Worm (Caenorhabditis elegans) whole organism, L4 larva: ENCODE measurements around the gene C50F4.4.

Source experiments
- F26F4.8 ChIP-seq: fragments of 200-800 bp; sonication (Bioruptor generic); conservative IDR thresholded peaks from 2 replicates; pipeline ENCODE4 v1.3.6; 2022; ENCODE audit warnings: missing genetic modification characterization, missing compliant biosample characterization
- F49E8.2 ChIP-seq: sonication (generic microtip); optimal IDR thresholded peaks from 2 replicates; lab custom pipeline; 2016; ENCODE audit warnings: missing compliant biosample characterization, mild to moderate bottlenecking, missing genetic modification characterization, borderline replicate concordance
- Y48G9A.11 ChIP-seq: fragments of 200-800 bp; sonication (Bioruptor generic); IDR thresholded peaks from 2 replicates; pipeline ENCODE4 v1.3.6; 2022; ENCODE audit warnings: missing genetic modification reagents, missing genetic modification characterization, missing compliant biosample characterization
- Y5F2A.4 ChIP-seq: fragments of 200-800 bp; sonication (Bioruptor generic); optimal IDR thresholded peaks from 2 replicates; lab custom pipeline; 2018; ENCODE audit warnings: mild to moderate bottlenecking, missing genetic modification characterization, missing compliant biosample characterization
- Y75B8A.6 ChIP-seq: fragments of 200-800 bp; sonication (Bioruptor generic); IDR thresholded peaks from 2 replicates; pipeline ENCODE4 v1.3.6; 2022; ENCODE audit warnings: missing genetic modification reagents, missing genetic modification characterization, missing compliant biosample characterization
- ZK546.5 ChIP-seq, 2 experiments: sonication (generic microtip); optimal IDR thresholded peaks; 2 replicates each; lab custom pipeline; 2017; ENCODE audit warnings: missing biosample characterization in 2 of 2, missing genetic modification characterization in 2 of 2
- aha-1 ChIP-seq: fragments of 150-350 bp; peaks from one replicate; lab custom pipeline; 2014; ENCODE audit warnings: missing biosample characterization, missing genetic modification characterization
- ama-1 ChIP-seq: fragments of 150-350 bp; optimal IDR thresholded peaks from 2 replicates; lab custom pipeline; 2014; ENCODE audit warnings: inconsistent platforms, mixed read lengths
- attf-4 ChIP-seq: sonication (generic microtip); optimal IDR thresholded peaks from 3 replicates; lab custom pipeline; 2017; ENCODE audit warnings: missing biosample characterization, missing genetic modification characterization
- ceh-32 ChIP-seq: sonication (generic microtip); optimal IDR thresholded peaks from 2 replicates; lab custom pipeline; 2016; ENCODE audit warnings: mild to moderate bottlenecking, missing genetic modification characterization, missing compliant biosample characterization; ENCODE audit not compliant: poor library complexity
- ceh-44 ChIP-seq: fragments of 200-800 bp; sonication (Bioruptor generic); IDR thresholded peaks from 2 replicates; pipeline ENCODE4 v1.3.6; 2022; ENCODE audit warnings: missing genetic modification reagents, missing genetic modification characterization, missing compliant biosample characterization
- ceh-62 ChIP-seq: sonication (generic microtip); optimal IDR thresholded peaks from 2 replicates; lab custom pipeline; 2017; ENCODE audit warnings: missing biosample characterization, missing genetic modification characterization
- ceh-82 ChIP-seq: sonication (generic microtip); optimal IDR thresholded peaks from 2 replicates; lab custom pipeline; 2017; ENCODE audit warnings: missing biosample characterization, missing genetic modification characterization
- ces-1 ChIP-seq: fragments of 150-350 bp; sonication (generic microtip); optimal IDR thresholded peaks from 4 replicates; lab custom pipeline; 2014; ENCODE audit warnings: missing biosample characterization, missing genetic modification reagents, missing genetic modification characterization
- daf-12 ChIP-seq: fragments of 150-350 bp; optimal IDR thresholded peaks from 2 replicates; lab custom pipeline; 2014; ENCODE audit warnings: missing biosample characterization, missing genetic modification reagents, missing genetic modification characterization
- dmd-8 ChIP-seq: fragments of 200-800 bp; sonication (Bioruptor generic); IDR thresholded peaks from 2 replicates; pipeline ENCODE4 v1.3.6; 2022; ENCODE audit warnings: missing genetic modification characterization, missing compliant biosample characterization
- dpl-1 ChIP-seq: fragments of 150-350 bp; optimal IDR thresholded peaks from 2 replicates; lab custom pipeline; 2014; ENCODE audit warnings: missing biosample characterization, missing genetic modification reagents, missing genetic modification characterization
- fkh-10 ChIP-seq: fragments of 150-350 bp; optimal IDR thresholded peaks from 2 replicates; lab custom pipeline; 2014; ENCODE audit warnings: missing biosample characterization, missing genetic modification reagents, missing genetic modification characterization
- gei-8 ChIP-seq: fragments of 200-800 bp; sonication (Bioruptor generic); optimal IDR thresholded peaks from 2 replicates; lab custom pipeline; 2018; ENCODE audit warnings: mild to moderate bottlenecking, missing genetic modification characterization, missing compliant biosample characterization
- hlh-30 ChIP-seq: sonication (generic microtip); optimal IDR thresholded peaks from 2 replicates; lab custom pipeline; 2017; ENCODE audit warnings: antibody characterized with exemption, mild to moderate bottlenecking, missing genetic modification characterization, missing compliant biosample characterization; ENCODE audit not compliant: insufficient read depth
- jun-1 ChIP-seq: fragments of 150-350 bp; optimal IDR thresholded peaks from 2 replicates; lab custom pipeline; 2014; ENCODE audit warnings: missing biosample characterization, missing genetic modification reagents, missing genetic modification characterization
- lim-7 ChIP-seq: fragments of 200-800 bp; sonication (Bioruptor generic); IDR thresholded peaks from 2 replicates; pipeline ENCODE4 v1.3.6; 2022; ENCODE audit warnings: missing genetic modification characterization, missing compliant biosample characterization
- lin-1 ChIP-seq: fragments of 200-800 bp; sonication (Bioruptor generic); IDR thresholded peaks from 2 replicates; pipeline ENCODE4 v1.3.6; 2022; ENCODE audit warnings: missing genetic modification reagents, missing genetic modification characterization, missing compliant biosample characterization
- lin-13 ChIP-seq: fragments of 150-350 bp; optimal IDR thresholded peaks from 2 replicates; lab custom pipeline; 2014; ENCODE audit warnings: missing biosample characterization, missing genetic modification reagents, missing genetic modification characterization
- lin-38 ChIP-seq: fragments of 200-800 bp; sonication (Bioruptor generic); IDR thresholded peaks from 2 replicates; pipeline ENCODE4 v1.3.6; 2022; ENCODE audit warnings: missing genetic modification reagents, missing genetic modification characterization, missing compliant biosample characterization
- lsy-2 ChIP-seq, 2 experiments: fragments of 150-350 bp in 1 of 2; sonication (generic microtip) in 1 of 2; optimal IDR thresholded peaks; 2 replicates each; lab custom pipeline; 2014 to 2017; ENCODE audit warnings: missing biosample characterization in 2 of 2, missing genetic modification characterization in 2 of 2
- madf-9 ChIP-seq: fragments of 200-800 bp; sonication (Bioruptor generic); conservative IDR thresholded peaks from 2 replicates; pipeline ENCODE4 v1.3.6; 2022; ENCODE audit warnings: missing genetic modification reagents, missing genetic modification characterization, missing compliant biosample characterization
- mdl-1 ChIP-seq, 2 experiments: fragments of 150-350 bp in 1 of 2; sonication (generic microtip) in 1 of 2; optimal IDR thresholded peaks; 2 replicates each; lab custom pipeline; 2014 to 2017; ENCODE audit warnings: missing biosample characterization in 2 of 2, missing genetic modification characterization in 2 of 2
- mdt-29 ChIP-seq: fragments of 200-800 bp; sonication (Bioruptor generic); IDR thresholded peaks from 2 replicates; pipeline ENCODE4 v1.3.6; 2022; ENCODE audit warnings: missing genetic modification reagents, missing genetic modification characterization, missing compliant biosample characterization
- mxl-2 ChIP-seq: fragments of 200-800 bp; sonication (Bioruptor generic); conservative IDR thresholded peaks from 2 replicates; pipeline ENCODE4 v1.3.6; 2022; ENCODE audit warnings: missing genetic modification reagents, missing genetic modification characterization, missing compliant biosample characterization
- nhr-42 ChIP-seq: fragments of 200-800 bp; sonication (Bioruptor generic); IDR thresholded peaks from 2 replicates; pipeline ENCODE4 v1.3.6; 2022; ENCODE audit warnings: missing genetic modification characterization, missing compliant biosample characterization
- nhr-76 ChIP-seq: fragments of 150-350 bp; optimal IDR thresholded peaks from 2 replicates; lab custom pipeline; 2014; ENCODE audit warnings: missing biosample characterization, missing genetic modification characterization
- pqm-1 ChIP-seq: sonication (generic microtip); optimal IDR thresholded peaks from 2 replicates; lab custom pipeline; 2017; ENCODE audit warnings: missing biosample characterization, missing genetic modification characterization
- saeg-2 ChIP-seq: fragments of 200-800 bp; sonication (Bioruptor generic); IDR thresholded peaks from 2 replicates; pipeline ENCODE4 v1.3.6; 2022; ENCODE audit warnings: missing genetic modification reagents, missing genetic modification characterization, missing compliant biosample characterization
- spr-1 ChIP-seq: sonication (generic microtip); optimal IDR thresholded peaks from 2 replicates; lab custom pipeline; 2016; ENCODE audit warnings: mild to moderate bottlenecking, missing genetic modification characterization, missing compliant biosample characterization
- tag-97 ChIP-seq: fragments of 200-800 bp; sonication (Bioruptor generic); IDR thresholded peaks from 2 replicates; pipeline ENCODE4 v1.3.6; 2022; ENCODE audit warnings: missing genetic modification characterization, missing compliant biosample characterization
- tra-1 ChIP-seq: fragments of 200-800 bp; sonication (Bioruptor generic); IDR thresholded peaks from 2 replicates; pipeline ENCODE4 v1.3.6; 2022; ENCODE audit warnings: missing genetic modification reagents, missing genetic modification characterization, missing compliant biosample characterization
- unc-130 ChIP-seq: sonication (generic microtip); optimal IDR thresholded peaks from 2 replicates; lab custom pipeline; 2016; ENCODE audit warnings: missing genetic modification reagents, missing genetic modification characterization, missing compliant biosample characterization
- unc-62 ChIP-seq, 3 experiments: fragments of 150-350 bp in 1 of 3; sonication (generic microtip); optimal IDR thresholded peaks in 2 of 3; peaks in 1 of 3; 1 replicate in 1 of 3; 2 replicates in 2 of 3; lab custom pipeline; 2014 to 2017; ENCODE audit warnings: missing biosample characterization in 3 of 3, missing genetic modification characterization in 3 of 3, missing genetic modification reagents in 3 of 3, missing genotype in 1 of 3
- zfp-2 ChIP-seq: sonication (generic microtip); optimal IDR thresholded peaks from 2 replicates; lab custom pipeline; 2016; ENCODE audit warnings: mild to moderate bottlenecking, missing genetic modification characterization, missing compliant biosample characterization

The C50F4.4 gene

DNA sequence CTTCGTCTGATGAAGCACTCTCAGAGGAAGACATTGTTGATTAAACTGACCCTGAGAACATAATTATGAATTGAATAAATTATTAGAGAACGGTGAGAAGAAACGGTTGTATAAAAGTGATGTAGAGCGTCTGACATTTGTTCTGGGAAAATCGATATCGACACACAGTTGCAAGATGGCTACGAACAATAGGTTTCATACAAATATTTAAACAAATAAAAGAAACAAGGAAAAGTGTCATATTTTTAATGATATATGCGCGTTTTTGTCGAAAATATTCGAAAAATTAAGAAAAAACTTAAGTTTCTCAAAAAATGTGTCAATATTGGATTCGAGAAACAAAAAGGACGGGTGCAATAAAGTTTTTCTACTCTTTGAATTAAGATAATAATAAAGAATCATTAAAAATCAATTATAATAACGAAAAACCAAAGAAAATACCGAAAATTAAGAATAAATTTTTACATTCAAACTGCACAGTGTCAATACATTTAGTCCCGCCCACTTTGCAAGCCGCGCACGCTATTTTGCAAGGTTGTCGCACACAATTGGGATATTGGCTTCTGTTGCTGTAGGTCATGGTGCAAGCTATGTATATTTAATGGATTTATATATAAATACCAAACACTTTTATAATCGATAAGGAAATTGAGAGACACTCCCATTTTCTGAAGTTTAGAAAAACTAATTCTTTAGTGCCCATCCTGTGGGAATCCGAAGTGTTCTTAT lies 46.2 kb downstream of the C50F4.4 start, which contains the start of gene rtfo-1 (continued):
- TF ChIP-seq spr-1 (tag; lab: Kevin White, UChicago) (peak; percentile 45), lin-13 (GFP tag; lab: Kevin White, UChicago) (no peak), F26F4.8 (GFP tag; lab: Robert Waterston, UW) (no peak), mdt-29 (no peak), mdl-1 (tag; optimal IDR thresholded peaks at IDR 0.05; lab: Kevin White, UChicago) (no peak), ceh-62 (tag; lab: Kevin White, UChicago) (no peak), lin-38 (GFP tag; lab: Robert Waterston, UW) (no peak), fkh-10 (GFP tag; lab: Kevin White, UChicago) (no peak), lim-7 (GFP tag; lab: Robert Waterston, UW) (no peak), gei-8 (GFP tag; lab: Kevin White, UChicago) (no peak), mxl-2 (no peak), pqm-1 (no peak), ceh-32 (tag; lab: Kevin White, UChicago) (no peak), lsy-2 (tag; optimal IDR thresholded peaks at IDR 0.05; lab: Kevin White, UChicago) (no peak), hlh-30 (tag; lab: Kevin White, UChicago) (peak; percentile 12), unc-130 (GFP tag; lab: Kevin White, UChicago) (peak; percentile 5), Y5F2A.4 (GFP tag; lab: Kevin White, UChicago) (no peak), ceh-82 (tag; lab: Kevin White, UChicago) (no peak), daf-12 (tag; lab: Kevin White, UChicago) (no peak), madf-9 (GFP tag; lab: Robert Waterston, UW) (no peak), F49E8.2 (tag; lab: Kevin White, UChicago) (no peak), Y48G9A.11 (GFP tag; lab: Robert Waterston, UW) (no peak), zfp-2 (no peak), nhr-76 (tag; lab: Kevin White, UChicago) (no peak), nhr-42 (GFP tag; lab: Robert Waterston, UW) (no peak), ces-1 (GFP tag; lab: Kevin White, UChicago) (no peak), attf-4 (no peak), jun-1 (tag; lab: Kevin White, UChicago) (no peak), dpl-1 (GFP tag; lab: Kevin White, UChicago) (peak; percentile 32), ceh-44 (GFP tag; lab: Robert Waterston, UW) (no peak), aha-1 (tag; lab: Kevin White, UChicago) (no peak), saeg-2 (no peak), ama-1 (no peak)
- TF ChIP-seq, all 104 proteins: peak for 10

DNA sequence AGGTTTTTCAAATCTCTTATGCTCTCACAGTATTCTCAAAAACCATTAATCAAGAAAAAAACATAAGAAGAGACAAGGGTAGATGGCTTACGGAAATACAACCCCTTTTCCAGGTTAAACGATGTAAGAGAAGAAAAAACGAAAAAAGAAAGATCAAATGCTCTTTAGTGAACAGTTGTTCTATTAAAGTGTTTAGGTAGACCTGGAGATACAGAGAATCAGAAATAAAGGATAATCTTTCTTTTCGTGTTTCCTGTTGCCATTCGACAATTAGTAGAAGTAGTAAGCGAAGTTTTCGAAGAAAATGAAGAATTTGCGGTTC lies 46.7 kb downstream of the C50F4.4 start, which contains the start of gene K09G1.1:
K09G1.1 (plus strand) TSS at position 223 of the 322 bp plus-strand sequence.
- no peak for TF ChIP-seq dmd-8 (GFP tag; lab: Robert Waterston, UW)

DNA sequence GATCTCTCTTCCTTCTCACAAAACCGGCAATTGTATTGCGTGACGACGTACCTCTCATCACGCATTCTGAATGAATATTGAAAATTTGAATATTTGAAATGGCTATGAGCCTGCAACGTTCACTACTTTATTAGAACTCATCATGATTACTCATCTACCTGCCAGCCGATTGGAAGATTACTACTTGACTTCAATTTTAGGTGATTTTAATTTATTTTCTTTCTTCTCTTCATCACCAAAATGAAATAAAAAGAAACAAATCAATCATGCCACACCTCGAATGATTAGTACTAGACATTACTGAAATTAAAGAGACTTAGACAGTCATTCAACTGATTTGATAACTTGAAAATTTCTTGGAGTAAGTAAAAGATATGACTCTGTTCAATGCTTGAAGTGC lies 47.7 kb downstream of the C50F4.4 start:
- TF ChIP-seq aha-1 (tag; lab: Kevin White, UChicago) = peak; percentile 13
- no peak for TF ChIP-seq mdl-1 (tag; optimal IDR thresholded peaks at IDR 0.05; lab: Kevin White, UChicago)
- TF ChIP-seq tag-97 (GFP tag; lab: Robert Waterston, UW) = no peak
- no peak for TF ChIP-seq Y75B8A.6 (GFP tag; lab: Robert Waterston, UW)
- TF ChIP-seq unc-130 (GFP tag; lab: Kevin White, UChicago) = no peak
- no peak for TF ChIP-seq tra-1 (GFP tag; lab: Robert Waterston, UW)
- no peak for TF ChIP-seq ZK546.5 (tag; optimal IDR thresholded peaks at IDR 0.05; lab: Kevin White, UChicago)
- peak in 1 of 2 experiments; percentile 62 for TF ChIP-seq unc-62 (GFP tag; optimal IDR thresholded peaks at IDR 0.05 in 1 of 2; lab: Kevin White, UChicago)
- TF ChIP-seq unc-62 (tag; optimal IDR thresholded peaks at IDR 0.05; lab: Kevin White, UChicago) = no peak
- no peak for TF ChIP-seq lin-1 (GFP tag; lab: Robert Waterston, UW)
- TF ChIP-seq nhr-42 (GFP tag; lab: Robert Waterston, UW) = no peak
